Worm (Caenorhabditis elegans) whole organism, L4/young adult: ENCODE measurements around the gene fip-3.

ENCODE experiments used
- dao-5 ChIP-seq: sonication (generic microtip); optimal IDR thresholded peaks from 2 replicates; lab custom pipeline; 2016; ENCODE audit warnings: missing genotype, missing genetic modification characterization, moderate library complexity, missing compliant biosample characterization
- him-1 ChIP-seq: sonication (generic microtip); optimal IDR thresholded peaks from 2 replicates; lab custom pipeline; 2016; ENCODE audit warnings: missing genotype, missing genetic modification reagents, missing genetic modification characterization, missing compliant biosample characterization

- TF ChIP-seq him-1 (tag; lab: Kevin White, UChicago) (no peak), dao-5 (no peak)
Observed at ce11 chrIII:8589195-8589594, at the start of gene fip-3.
